Worm (Caenorhabditis elegans) whole organism, early embryonic: ENCODE data around the gene fbxa-83.

Source experiments
- B0310.2 ChIP-seq: sonication (generic microtip); optimal IDR thresholded peaks from 2 replicates; lab custom pipeline; 2016; ENCODE audit warnings: mild to moderate bottlenecking, missing genetic modification characterization, missing compliant biosample characterization
- F13C5.2 ChIP-seq: sonication (generic microtip); optimal IDR thresholded peaks from 2 replicates; lab custom pipeline; 2017; ENCODE audit warnings: mild to moderate bottlenecking, missing genetic modification characterization, inconsistent platforms, missing compliant biosample characterization
- aly-1 ChIP-seq: sonication (generic microtip); optimal IDR thresholded peaks from 2 replicates; lab custom pipeline; 2016; ENCODE audit warnings: missing genetic modification characterization, missing compliant biosample characterization
- ama-1 ChIP-seq: fragments of 150-350 bp; optimal IDR thresholded peaks from 2 replicates; lab custom pipeline; 2014
- ceh-13 ChIP-seq: fragments of 200-800 bp; sonication (Bioruptor generic); optimal IDR thresholded peaks from 2 replicates; lab custom pipeline; 2018; ENCODE audit warnings: mild to moderate bottlenecking, missing genetic modification characterization, missing compliant biosample characterization
- flt-1 ChIP-seq: fragments of 200-800 bp; sonication (Bioruptor generic); IDR thresholded peaks from 2 replicates; pipeline ENCODE4 v1.3.6; 2022; ENCODE audit warnings: missing genetic modification characterization, missing compliant biosample characterization
- hmbx-1 ChIP-seq: sonication (generic microtip); optimal IDR thresholded peaks from 2 replicates; lab custom pipeline; 2016; ENCODE audit warnings: mild to moderate bottlenecking, missing genetic modification characterization, missing compliant biosample characterization
- hmg-4 ChIP-seq: fragments of 200-800 bp; sonication (Bioruptor generic); optimal IDR thresholded peaks from 2 replicates; lab custom pipeline; 2018; ENCODE audit warnings: mild to moderate bottlenecking, missing genetic modification characterization, missing compliant biosample characterization
- sea-1 ChIP-seq: fragments of 200-800 bp; sonication (Bioruptor generic); conservative IDR thresholded peaks from 2 replicates; pipeline ENCODE4 v1.3.6; 2022; ENCODE audit warnings: missing genetic modification characterization, missing compliant biosample characterization
- tbx-37 ChIP-seq: fragments of 200-800 bp; sonication (Bioruptor generic); conservative IDR thresholded peaks from 2 replicates; pipeline ENCODE4 v1.3.6; 2022; ENCODE audit warnings: missing genetic modification reagents, missing genetic modification characterization, missing compliant biosample characterization
- tra-4 ChIP-seq: sonication (generic microtip); optimal IDR thresholded peaks from 2 replicates; lab custom pipeline; 2017; ENCODE audit warnings: missing genetic modification characterization, missing compliant biosample characterization

DNA sequence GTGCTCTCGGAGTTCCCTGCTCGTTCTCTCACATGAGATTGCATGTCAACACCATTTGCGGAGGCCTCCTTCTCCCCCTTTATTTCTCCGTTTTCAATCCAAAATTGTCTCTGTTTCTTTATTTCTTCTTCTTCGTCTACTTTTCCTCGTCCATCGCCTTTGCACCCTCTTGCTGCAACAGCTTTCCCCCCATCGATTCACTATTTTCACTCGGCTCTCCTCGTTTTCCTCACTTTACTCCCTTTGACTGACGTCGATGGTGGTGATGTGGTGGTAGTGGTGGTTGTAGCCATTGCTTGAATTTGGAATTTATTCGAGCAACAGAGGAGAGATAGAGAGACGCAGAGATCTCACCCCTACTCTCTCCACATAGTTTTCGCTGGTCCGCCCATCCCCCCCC is 45.5 kb upstream of the fbxa-83 start:
- TF ChIP-seq F13C5.2 (tag; lab: Kevin White, UChicago): no peak
- TF ChIP-seq ama-1 (lab: Kevin White, UChicago): no peak
- no peak for TF ChIP-seq hmg-4
- no peak for TF ChIP-seq sea-1 (GFP tag; lab: Robert Waterston, UW)
- TF ChIP-seq tbx-37 (GFP tag; lab: Robert Waterston, UW): no peak
- no peak for TF ChIP-seq ceh-13 (GFP tag; lab: Kevin White, UChicago)
- no peak for TF ChIP-seq flt-1
- no peak for TF ChIP-seq hmbx-1 (tag; lab: Kevin White, UChicago)
- no peak for TF ChIP-seq tra-4 (tag; lab: Kevin White, UChicago)
- TF ChIP-seq aly-1 (tag; lab: Kevin White, UChicago): no peak
- no peak for TF ChIP-seq B0310.2 (tag; lab: Kevin White, UChicago)
